Fruit fly (Drosophila melanogaster): Measurements from ENCODE around the gene CG17734.

Gene CG17734

dm6 chr3R:11236041-11236440 is 7.8 kb downstream of the CG17734 start, which contains the start of gene CG31441 (continued):
- no peak for TF ChIP-seq ATbp (GFP tag; optimal IDR thresholded peaks at IDR 0.05)
- no peak for TF ChIP-seq gfzf (GFP tag; optimal IDR thresholded peaks at IDR 0.05)
- TF ChIP-seq CG2116 (GFP tag; optimal IDR thresholded peaks at IDR 0.05), result peak; percentile 42
- TF ChIP-seq crol (GFP tag; IDR thresholded peaks at IDR 0.05), result no peak
- TF ChIP-seq ato (GFP tag; IDR thresholded peaks at IDR 0.05; ENCODE audit: partially characterized antibody), result peak; percentile 30; the same call in 1 of the 2 replicates
- no peak for TF ChIP-seq dimm (GFP tag; IDR thresholded peaks at IDR 0.05)
- TF ChIP-seq dan (GFP tag; IDR thresholded peaks at IDR 0.05), result no peak
- no peak for TF ChIP-seq CG7928 (GFP tag; optimal IDR thresholded peaks at IDR 0.05)
- TF ChIP-seq Lim3 (GFP tag; IDR thresholded peaks at IDR 0.05), result no peak
- TF ChIP-seq sisA (GFP tag; IDR thresholded peaks at IDR 0.05), result no peak
- no peak for TF ChIP-seq CG18262 (tag; optimal IDR thresholded peaks at IDR 0.05)
- TF ChIP-seq en (GFP tag; optimal IDR thresholded peaks at IDR 0.05), result no peak
- no peak for TF ChIP-seq CG5245 (GFP tag; optimal IDR thresholded peaks at IDR 0.05)
- TF ChIP-seq Ets65A (GFP tag), result peak; percentile 56
- peak; percentile 37 for TF ChIP-seq CG4617 (GFP tag; optimal IDR thresholded peaks at IDR 0.05; ENCODE audit: borderline replicate concordance)
- TF ChIP-seq YL-1 (GFP tag; optimal IDR thresholded peaks at IDR 0.05), result no peak
- no peak for TF ChIP-seq PHDP (tag; optimal IDR thresholded peaks at IDR 0.05)
- TF ChIP-seq stwl (tag; optimal IDR thresholded peaks at IDR 0.05), result peak; percentile 67
- no peak for TF ChIP-seq CG30431 (GFP tag; optimal IDR thresholded peaks at IDR 0.05)
- TF ChIP-seq Pdp1 (GFP tag; optimal IDR thresholded peaks at IDR 0.05), result no peak
- no peak for TF ChIP-seq Rfx (GFP tag; IDR thresholded peaks at IDR 0.05)
- TF ChIP-seq Ravus (GFP tag; IDR thresholded peaks at IDR 0.05), result no peak
- peak; percentile 19 for TF ChIP-seq pfk (GFP tag; optimal IDR thresholded peaks at IDR 0.05)
- TF ChIP-seq fd64A (GFP tag; optimal IDR thresholded peaks at IDR 0.05), result no peak
- 0 out of 3 replicates have a peak, but pooled peaks have one; percentile 12 for TF ChIP-seq row (GFP tag; IDR thresholded peaks at IDR 0.05)
- no peak for TF ChIP-seq CG14014 (GFP tag; IDR thresholded peaks at IDR 0.05)
- no peak for TF ChIP-seq CG32772 (GFP tag; IDR thresholded peaks at IDR 0.05)
- no peak for TF ChIP-seq CG3407 (GFP tag; optimal IDR thresholded peaks at IDR 0.05)
- TF ChIP-seq CG18011 (GFP tag; optimal IDR thresholded peaks at IDR 0.05), result no peak
- no peak for TF ChIP-seq Hand (GFP tag; optimal IDR thresholded peaks at IDR 0.05)
- no peak for TF ChIP-seq sima (GFP tag; optimal IDR thresholded peaks at IDR 0.05)
- no peak for TF ChIP-seq Nf-YC (tag; optimal IDR thresholded peaks at IDR 0.05)
- TF ChIP-seq trem (tag; optimal IDR thresholded peaks at IDR 0.05), result peak; percentile 20
- TF ChIP-seq Antp (GFP tag; optimal IDR thresholded peaks at IDR 0.05), result no peak
- no peak for TF ChIP-seq prd (optimal IDR thresholded peaks at IDR 0.05)
- TF ChIP-seq prd (GFP tag; IDR thresholded peaks at IDR 0.05), result no peak
- TF ChIP-seq CG31388 (GFP tag; optimal IDR thresholded peaks at IDR 0.05), result no peak
- TF ChIP-seq CG2678 (tag; optimal IDR thresholded peaks at IDR 0.05), result no peak
- TF ChIP-seq dati (GFP tag; IDR thresholded peaks at IDR 0.05), result no peak
- TF ChIP-seq CG8478 (optimal IDR thresholded peaks at IDR 0.05), result no peak
- TF ChIP-seq CG12659 (GFP tag; optimal IDR thresholded peaks at IDR 0.05), result peak; percentile 7
- TF ChIP-seq ftz-f1 (GFP tag; optimal IDR thresholded peaks at IDR 0.05), result no peak
- peak; percentile 85 for TF ChIP-seq MBD-R2 (GFP tag; IDR thresholded peaks at IDR 0.05)
- TF ChIP-seq cato (GFP tag; optimal IDR thresholded peaks at IDR 0.05; ENCODE audit: borderline replicate concordance), result no peak
- no peak for TF ChIP-seq HLH3B (GFP tag; IDR thresholded peaks at IDR 0.05)
- no peak for TF ChIP-seq luna (GFP tag; optimal IDR thresholded peaks at IDR 0.05)
- TF ChIP-seq fru (optimal IDR thresholded peaks at IDR 0.05), result no peak
- TF ChIP-seq CG34224 (GFP tag; IDR thresholded peaks at IDR 0.05; ENCODE audit: partially characterized antibody), result peak; percentile 75
- TF ChIP-seq CG5953 (GFP tag; IDR thresholded peaks at IDR 0.05), result no peak
- TF ChIP-seq zen (tag; optimal IDR thresholded peaks at IDR 0.05), result peak; percentile 30
- peak; percentile 6 for TF ChIP-seq Lhr (GFP tag; optimal IDR thresholded peaks at IDR 0.05)
- peak; percentile 52 for TF ChIP-seq CG17385 (GFP tag; optimal IDR thresholded peaks at IDR 0.05)
- TF ChIP-seq jigr1 (GFP tag; IDR thresholded peaks at IDR 0.05), result no peak
